Fruit fly (Drosophila melanogaster) Kc167 (cell line): ENCODE data around the gene CG14810.

ENCODE experiments used
- Myc ChIP-seq: fragments of >200 bp; optimal IDR thresholded peaks from 2 replicates; lab custom pipeline; 2017; ENCODE audit warnings: missing external identifiers
- Sin3A ChIP-seq: fragments of >200 bp; optimal IDR thresholded peaks from 2 replicates; lab custom pipeline; 2018; ENCODE audit warnings: missing external identifiers
- h ChIP-seq: fragments of >200 bp; optimal IDR thresholded peaks from 3 replicates; lab custom pipeline; 2018; ENCODE audit warnings: missing external identifiers
- insv ChIP-seq: fragments of >200 bp; optimal IDR thresholded peaks from 3 replicates; lab custom pipeline; 2018; ENCODE audit warnings: missing external identifiers
- psq ChIP-seq: fragments of >200 bp; optimal IDR thresholded peaks from 2 replicates; lab custom pipeline; 2017; ENCODE audit warnings: missing external identifiers
- ttk ChIP-seq: sonication (Bioruptor generic); optimal IDR thresholded peaks from 2 replicates; lab custom pipeline; 2017; ENCODE audit warnings: missing external identifiers

DNA sequence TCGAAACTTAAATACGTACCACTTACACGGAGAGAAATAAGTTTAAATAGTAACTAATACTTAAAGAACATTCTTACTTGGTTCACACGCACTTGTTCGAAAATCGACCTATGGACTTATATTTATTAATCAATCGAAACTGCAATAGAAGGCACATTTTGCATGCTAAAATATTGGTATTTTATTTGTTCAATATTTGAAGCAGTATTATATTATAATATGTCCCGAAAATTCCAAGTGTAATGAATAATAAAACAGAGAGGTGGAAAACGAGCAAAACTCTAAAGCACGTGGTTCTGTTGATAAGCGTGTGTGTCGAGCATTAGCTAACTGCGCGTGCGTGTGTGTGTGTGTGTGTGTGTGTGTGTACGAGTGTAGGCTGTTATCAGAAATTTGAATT, 29.8 kb upstream of the CG14810 start:
- TF ChIP-seq psq (lab: Kevin White, UChicago) (no peak), Sin3A (lab: Kevin White, UChicago) (no peak), h (lab: Kevin White, UChicago) (no peak), Myc (lab: Kevin White, UChicago) (no peak), insv (lab: Kevin White, UChicago) (no peak), ttk (no peak)
